Fruit fly (Drosophila melanogaster) whole organism: ENCODE results near the gene CG43924.
"Not testable (repeated sequence)": the region's sequence is repeated elsewhere in the genome, so short reads cannot be mapped to it uniquely, and the experiment has no call there.

Source experiments
- CG8478 ChIP-seq: fragments of >200 bp; optimal IDR thresholded peaks from 2 replicates; lab custom pipeline; 2018; ENCODE audit warnings: inconsistent platforms
- pan ChIP-seq: fragments of >200 bp; optimal IDR thresholded peaks from 2 replicates; lab custom pipeline; 2017
- psq ChIP-seq: fragments of >200 bp; optimal IDR thresholded peaks from 2 replicates; lab custom pipeline; 2017

- not testable (repeated sequence) for TF ChIP-seq pan, CG8478, psq (lab: Kevin White, UChicago)
Observed at dm6 chr2L:15704871-15705270, 6.0 kb downstream of the CG43924 start, which contains the start of gene CG31827.
